Worm (Caenorhabditis elegans) whole organism, midembryonic: ENCODE measurements around the gene ostf-4.
A peak's percentile ranks its signal among the peaks of the same experiment; 100 is the strongest.

Experiments
- T22C8.4 ChIP-seq: fragments of 200-800 bp; sonication (Bioruptor generic); IDR thresholded peaks from 2 replicates; pipeline ENCODE4 v1.3.6; 2022; ENCODE audit warnings: missing genetic modification characterization, missing compliant biosample characterization
- cog-1 ChIP-seq: sonication (generic microtip); optimal IDR thresholded peaks from 2 replicates; lab custom pipeline; 2016; ENCODE audit warnings: missing genetic modification characterization, missing compliant biosample characterization
- flt-1 ChIP-seq: fragments of 200-800 bp; sonication (Bioruptor generic); IDR thresholded peaks from 2 replicates; pipeline ENCODE4 v1.3.6; 2022; ENCODE audit warnings: missing genetic modification characterization, missing compliant biosample characterization
- klf-2 ChIP-seq: fragments of 200-800 bp; sonication (Bioruptor generic); conservative IDR thresholded peaks from 2 replicates; pipeline ENCODE4 v1.3.6; 2022; ENCODE audit warnings: missing genetic modification reagents, missing genetic modification characterization, missing compliant biosample characterization
- med-1 ChIP-seq: sonication (generic microtip); optimal IDR thresholded peaks from 2 replicates; lab custom pipeline; 2017; ENCODE audit warnings: missing genetic modification characterization, mild to moderate bottlenecking, missing compliant biosample characterization, antibody characterized with exemption, missing genetic modification reagents; ENCODE audit not compliant: insufficient read depth
- ref-1 ChIP-seq: fragments of 200-800 bp; sonication (Bioruptor generic); conservative IDR thresholded peaks from 2 replicates; pipeline ENCODE4 v1.3.6; 2022; ENCODE audit warnings: missing genetic modification reagents, missing genetic modification characterization, missing compliant biosample characterization
- tab-1 ChIP-seq: fragments of 200-800 bp; sonication (Bioruptor generic); IDR thresholded peaks from 2 replicates; pipeline ENCODE4 v1.3.6; 2022; ENCODE audit warnings: missing genetic modification characterization, missing compliant biosample characterization
- ztf-23 ChIP-seq: fragments of 200-800 bp; sonication (Bioruptor generic); IDR thresholded peaks from 2 replicates; pipeline ENCODE4 v1.3.6; 2022; ENCODE audit warnings: missing genetic modification reagents, missing genetic modification characterization, missing compliant biosample characterization
- ztf-29 ChIP-seq: fragments of 200-800 bp; sonication (Bioruptor generic); IDR thresholded peaks from 2 replicates; pipeline ENCODE4 v1.3.6; 2022; ENCODE audit warnings: missing genetic modification reagents, missing genetic modification characterization, missing compliant biosample characterization

The ostf-4 gene

DNA sequence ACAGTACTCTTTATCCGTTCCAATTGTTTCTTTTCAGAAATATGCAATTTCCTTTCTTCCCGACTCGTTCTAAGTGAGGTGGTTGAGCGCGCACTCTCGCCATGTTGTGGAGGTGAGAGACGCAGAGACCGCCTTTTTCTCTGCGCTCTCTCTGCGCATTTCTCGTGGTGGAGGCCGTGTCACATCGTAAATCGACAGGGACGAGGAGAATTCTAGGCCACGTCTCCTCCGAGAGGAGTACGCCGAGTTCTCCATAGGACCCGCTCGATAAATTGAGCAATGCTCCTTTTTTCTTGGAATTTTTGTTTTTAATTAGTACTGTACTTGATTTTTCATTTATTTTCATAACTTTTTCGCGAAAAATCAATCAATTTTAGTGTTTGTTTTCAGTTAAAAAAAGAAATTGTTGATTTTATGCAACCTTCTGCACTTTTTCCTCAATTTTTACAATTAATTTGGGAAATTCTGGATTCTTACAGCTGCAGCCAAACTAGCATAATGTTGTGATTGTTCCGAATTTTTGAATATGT, 47.5 kb downstream of the ostf-4 start, which contains the start of gene cnk-1:
cnk-1 (plus strand) TSS at position 480 of the 530 bp plus-strand sequence.
- TF ChIP-seq flt-1 (GFP tag; lab: Robert Waterston, UW) (peak; percentile 85), cog-1 (tag; lab: Kevin White, UChicago) (no peak), ztf-23 (GFP tag; lab: Robert Waterston, UW) (peak; percentile 91), med-1 (GFP tag; lab: Kevin White, UChicago) (no peak), T22C8.4 (GFP tag; lab: Robert Waterston, UW) (peak; percentile 21; the same call in 1 of the 2 replicates), ztf-29 (peak; percentile 15; the same call in 1 of the 2 replicates), klf-2 (GFP tag; lab: Robert Waterston, UW) (peak; percentile 86), tab-1 (GFP tag; lab: Robert Waterston, UW) (0 out of 2 replicates have a peak, but pooled peaks have one; percentile 19), ref-1 (GFP tag; lab: Robert Waterston, UW) (peak; percentile 54; the same call in 1 of the 2 replicates)
